Worm (Caenorhabditis elegans): ENCODE data around the gene ufbp-1.

DNA sequence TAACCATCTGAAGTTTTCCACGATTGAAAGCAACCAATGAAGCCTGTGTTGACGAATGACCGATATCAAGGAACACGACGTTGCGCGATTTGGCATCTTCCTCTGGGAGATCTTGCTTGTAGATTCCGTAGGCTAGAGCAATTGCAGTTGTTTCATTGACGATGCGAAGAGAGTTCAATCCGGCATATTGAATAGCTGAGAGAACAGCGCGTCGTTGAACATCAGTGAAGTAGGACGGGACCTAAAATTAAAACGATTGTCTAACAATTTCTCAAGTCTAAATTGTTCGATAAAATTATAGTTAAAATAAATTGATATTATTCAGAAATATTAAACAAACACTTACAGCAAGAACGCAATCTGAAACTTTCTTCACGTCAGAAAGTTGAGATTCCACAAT lies 2.7 kb upstream of the ufbp-1 start:
- TF ChIP-seq daf-19 (GFP tag; conservative IDR thresholded peaks at IDR 0.05) (no peak), ztf-11 (tag; optimal IDR thresholded peaks at IDR 0.05) (no peak), lin-15B (tag; optimal IDR thresholded peaks at IDR 0.05) (no peak), ztf-7 (tag; optimal IDR thresholded peaks at IDR 0.05) (no peak), lir-3 (tag; optimal IDR thresholded peaks at IDR 0.05) (no peak), snpc-4 (tag; optimal IDR thresholded peaks at IDR 0.05) (no peak), nhr-28 (tag; optimal IDR thresholded peaks at IDR 0.05) (no peak), dmd-9 (GFP tag; IDR thresholded peaks at IDR 0.05) (no peak), lin-13 (GFP tag; optimal IDR thresholded peaks at IDR 0.05) (no peak)

Measured in whole organism, L4 larva.